Worm (Caenorhabditis elegans): Measurements from ENCODE around the gene famh-136.

famh-136 gene

DNA sequence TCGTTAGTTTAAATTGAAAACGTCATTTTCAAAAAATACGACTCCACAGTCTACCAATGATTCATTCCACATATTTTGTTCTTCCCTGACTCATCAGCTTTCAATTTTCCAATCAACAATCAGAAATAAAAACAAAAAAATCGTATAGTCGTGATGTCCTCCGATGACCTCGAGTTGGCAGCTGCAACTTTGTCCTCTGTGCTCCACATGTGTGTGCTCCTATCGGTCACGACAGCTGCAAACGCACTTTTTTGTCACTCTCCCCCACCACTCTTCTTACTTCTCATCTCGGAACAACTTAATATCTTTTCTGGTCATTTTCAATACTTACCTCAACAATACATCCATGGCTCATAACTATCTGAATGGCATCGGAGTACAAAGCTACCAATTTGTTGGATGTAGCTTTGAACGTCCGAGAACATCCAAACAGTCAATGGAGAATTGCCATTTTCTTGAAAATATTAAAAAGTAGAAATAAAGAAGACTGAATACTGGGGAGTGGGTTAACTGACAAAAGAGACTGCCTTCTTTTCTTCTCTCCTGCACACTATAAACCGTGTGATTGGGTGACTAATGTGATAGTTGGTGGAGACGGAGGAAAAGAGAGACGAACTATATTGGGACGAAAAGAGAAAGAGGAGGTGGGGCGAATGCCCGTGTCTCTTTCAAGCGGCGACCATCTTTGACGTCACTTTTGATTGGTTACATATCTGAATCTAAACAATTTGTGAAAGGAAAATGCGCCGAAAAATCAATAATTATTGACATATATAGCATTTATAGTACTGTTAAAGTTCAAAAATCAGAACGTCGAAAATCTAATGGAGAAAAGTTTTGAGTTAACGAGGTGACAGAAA is 20.3 kb upstream of the famh-136 start:
- no peak for TF ChIP-seq W03F9.2 (tag; optimal IDR thresholded peaks at IDR 0.05)
- no peak for TF ChIP-seq him-1 (tag; optimal IDR thresholded peaks at IDR 0.05)
- no peak for TF ChIP-seq dao-5 (tag; optimal IDR thresholded peaks at IDR 0.05)

- TF ChIP-seq him-1 (tag; optimal IDR thresholded peaks at IDR 0.05) (no peak), W03F9.2 (tag; optimal IDR thresholded peaks at IDR 0.05) (peak; percentile 22)
These were observed 19.5 kb upstream of the famh-136 start for ce11 chrIII:8867922-8868655.

DNA sequence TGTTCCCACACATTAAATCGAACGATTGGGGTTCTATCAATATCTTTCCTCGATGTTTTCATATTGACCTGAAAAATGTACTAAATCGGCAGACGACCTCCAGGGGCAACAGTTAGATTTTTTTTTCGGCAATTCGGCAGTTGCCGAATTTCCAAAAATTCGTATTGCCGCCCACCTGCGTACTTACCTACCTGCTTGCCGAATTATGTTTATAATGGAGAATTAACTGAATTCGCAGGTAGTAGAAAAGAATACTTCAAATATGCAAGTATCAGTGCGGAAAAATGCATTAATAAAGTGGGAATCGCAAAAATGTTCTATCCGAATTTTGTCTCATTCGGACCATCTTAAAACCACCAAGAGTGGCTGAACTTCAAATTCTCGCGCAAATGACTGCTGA is 17.9 kb upstream of the famh-136 start:
- no peak for TF ChIP-seq him-1 (tag; optimal IDR thresholded peaks at IDR 0.05)
- TF ChIP-seq dao-5 (tag; optimal IDR thresholded peaks at IDR 0.05): no peak
- TF ChIP-seq W03F9.2 (tag; optimal IDR thresholded peaks at IDR 0.05): no peak

DNA sequence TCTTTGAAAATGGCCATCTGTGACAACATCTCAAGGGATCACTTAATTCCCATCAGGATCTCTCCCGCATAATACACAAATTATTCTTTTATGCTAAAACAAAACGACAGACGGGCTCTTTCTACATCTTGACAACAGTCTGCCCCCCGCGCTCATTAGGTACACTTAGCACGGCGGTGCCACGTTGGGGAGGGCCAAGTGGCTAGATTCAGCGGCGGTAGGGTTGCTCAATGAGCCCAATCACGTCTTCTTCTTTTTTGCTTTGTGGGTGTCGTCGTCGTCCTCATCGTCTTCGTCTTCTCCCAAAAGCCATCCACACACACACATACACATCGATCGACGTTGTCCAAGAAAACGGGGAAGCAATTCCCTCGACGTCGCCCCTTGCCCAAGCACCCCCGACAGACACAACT is 14.5 kb upstream of the famh-136 start:
- TF ChIP-seq W03F9.2 (tag; optimal IDR thresholded peaks at IDR 0.05): no peak
- TF ChIP-seq him-1 (tag; optimal IDR thresholded peaks at IDR 0.05): peak; percentile 60
- TF ChIP-seq dao-5 (tag; optimal IDR thresholded peaks at IDR 0.05): no peak

DNA sequence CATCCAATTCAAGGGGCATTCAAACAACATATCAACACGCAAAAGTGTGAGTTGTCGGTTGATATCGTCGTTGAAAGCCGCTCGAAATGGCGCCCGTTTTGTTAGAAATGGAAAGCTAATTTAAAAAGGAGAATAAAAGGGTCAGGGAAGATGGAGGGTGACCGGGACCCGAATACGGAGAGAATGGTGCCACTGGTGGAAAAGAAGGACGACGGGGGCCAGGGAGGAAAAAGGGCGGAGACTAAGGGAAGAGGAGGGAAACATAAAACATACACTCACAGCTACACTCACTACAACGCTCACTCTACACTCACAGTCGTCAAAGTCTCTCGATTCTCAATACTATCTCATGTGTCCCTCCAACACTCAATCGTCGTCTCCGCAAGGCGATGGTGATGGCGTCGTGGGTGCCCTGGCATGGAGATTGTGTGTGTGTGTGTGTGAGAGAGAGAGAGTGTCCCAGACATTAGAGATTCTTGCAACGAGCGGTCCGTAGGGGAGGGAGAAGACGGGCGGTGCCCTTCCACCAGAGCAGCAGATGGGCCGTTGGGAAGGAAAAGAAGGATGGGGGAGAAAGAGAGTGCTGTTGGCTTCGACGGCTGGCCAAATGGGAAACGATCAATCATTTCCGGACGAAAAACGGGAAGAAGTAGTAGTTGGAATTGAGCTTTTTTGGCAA is 13.4 kb upstream of the famh-136 start:
- TF ChIP-seq him-1 (tag; optimal IDR thresholded peaks at IDR 0.05) (peak; percentile 86), dao-5 (tag; optimal IDR thresholded peaks at IDR 0.05) (no peak)

ce11 chrIII:8877002-8877401 is 10.5 kb upstream of the famh-136 start, which contains the start of gene K01F9.2:
TSS of gene K01F9.2 (minus strand) at chrIII:8877128.
- no peak for TF ChIP-seq W03F9.2 (tag; optimal IDR thresholded peaks at IDR 0.05)
- TF ChIP-seq him-1 (tag; optimal IDR thresholded peaks at IDR 0.05): no peak
- TF ChIP-seq dao-5 (tag; optimal IDR thresholded peaks at IDR 0.05): no peak

- TF ChIP-seq W03F9.2 (tag; optimal IDR thresholded peaks at IDR 0.05) (no peak), him-1 (tag; optimal IDR thresholded peaks at IDR 0.05) (no peak), dao-5 (tag; optimal IDR thresholded peaks at IDR 0.05) (no peak)
These were observed 8.6 kb upstream of the famh-136 start for ce11 chrIII:8878960-8879359.

- TF ChIP-seq him-1 (tag; optimal IDR thresholded peaks at IDR 0.05): no peak
- no peak for TF ChIP-seq W03F9.2 (tag; optimal IDR thresholded peaks at IDR 0.05)
- no peak for TF ChIP-seq dao-5 (tag; optimal IDR thresholded peaks at IDR 0.05)
These were observed 5.2 kb upstream of the famh-136 start for ce11 chrIII:8882333-8882732.

- no peak for TF ChIP-seq W03F9.2 (tag; optimal IDR thresholded peaks at IDR 0.05)
- TF ChIP-seq dao-5 (tag; optimal IDR thresholded peaks at IDR 0.05): no peak
- TF ChIP-seq him-1 (tag; optimal IDR thresholded peaks at IDR 0.05): no peak
These were observed 2.4 kb upstream of the famh-136 start, which contains the start of gene svop-1 for ce11 chrIII:8885150-8885549. TSS of gene svop-1 (minus strand) at chrIII:8885488.

ce11 chrIII:8886309-8886708 is 1.2 kb upstream of the famh-136 start:
- TF ChIP-seq W03F9.2 (tag; optimal IDR thresholded peaks at IDR 0.05) (no peak), dao-5 (tag; optimal IDR thresholded peaks at IDR 0.05) (no peak), him-1 (tag; optimal IDR thresholded peaks at IDR 0.05) (peak; percentile 2)

DNA sequence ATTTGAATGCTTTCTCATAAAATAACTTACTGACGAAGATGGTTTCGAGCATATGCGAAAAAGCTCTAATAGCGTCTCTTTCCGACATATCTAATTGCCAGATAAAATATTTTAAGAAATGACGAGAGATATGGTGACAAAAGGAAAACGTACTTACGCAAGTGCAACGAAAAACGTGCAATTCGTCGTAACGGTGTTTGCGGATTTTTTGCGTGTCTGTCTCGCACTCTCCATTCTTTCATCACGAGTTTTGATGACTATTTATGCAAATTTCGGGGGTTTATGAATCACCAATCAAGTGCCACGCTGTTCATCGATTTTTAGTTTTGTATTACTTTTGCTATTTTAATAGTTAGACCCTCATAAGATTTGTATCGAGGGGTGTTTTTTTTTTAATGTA is 1.4 kb downstream of the famh-136 start, which contains the start of gene ZK637.14:
Gene ZK637.14 (minus strand): TSS at position 201 of the 400 bp plus-strand sequence.
- TF ChIP-seq W03F9.2 (tag; optimal IDR thresholded peaks at IDR 0.05) (peak; percentile 53), him-1 (tag; optimal IDR thresholded peaks at IDR 0.05) (no peak)

ce11 chrIII:8889931-8890330 is 2.4 kb downstream of the famh-136 start, which contains the start of gene lnkn-1:
TSS of gene lnkn-1 (plus strand) at chrIII:8890231.
- TF ChIP-seq dao-5 (tag; optimal IDR thresholded peaks at IDR 0.05): no peak
- TF ChIP-seq W03F9.2 (tag; optimal IDR thresholded peaks at IDR 0.05): no peak
- no peak for TF ChIP-seq him-1 (tag; optimal IDR thresholded peaks at IDR 0.05)

ce11 chrIII:8893464-8893863 is 5.9 kb downstream of the famh-136 start, which contains the start of gene ZK637.4:
TSS of gene ZK637.4 (plus strand) at chrIII:8893764.
- TF ChIP-seq dao-5 (tag; optimal IDR thresholded peaks at IDR 0.05): no peak
- TF ChIP-seq W03F9.2 (tag; optimal IDR thresholded peaks at IDR 0.05): no peak
- TF ChIP-seq him-1 (tag; optimal IDR thresholded peaks at IDR 0.05): no peak
